Worm (Caenorhabditis elegans): ENCODE results near the gene T24C2.3.

The T24C2.3 gene

DNA sequence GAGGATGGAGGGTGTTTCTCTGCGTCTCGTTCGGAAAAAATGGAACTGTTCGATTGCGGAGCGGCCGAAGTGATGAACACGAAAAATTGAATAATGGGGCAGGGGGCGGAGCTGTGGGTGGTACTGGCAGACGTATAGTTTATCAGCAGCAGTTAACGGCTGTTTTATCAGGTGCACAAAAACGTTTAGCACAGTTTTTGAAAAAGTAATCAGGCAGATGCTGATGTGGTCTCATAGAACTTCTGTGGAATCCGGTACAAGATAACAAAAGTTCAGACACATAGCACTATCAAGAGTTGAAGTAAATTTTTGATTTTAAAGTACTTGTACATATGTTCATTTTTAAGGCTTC, 38.8 kb upstream of the T24C2.3 start:
- TF ChIP-seq php-3 (GFP tag; IDR thresholded peaks at IDR 0.05): peak; percentile 41; the same call in 1 of the 2 replicates
- 0 out of 2 replicates have a peak, but pooled peaks have one; percentile 22 for TF ChIP-seq dmd-8 (GFP tag; IDR thresholded peaks at IDR 0.05)
- TF ChIP-seq nhr-102 (tag; optimal IDR thresholded peaks at IDR 0.05): no peak
- 0 out of 2 replicates have a peak, but pooled peaks have one; percentile 12 for TF ChIP-seq tra-1 (GFP tag; IDR thresholded peaks at IDR 0.05)
- TF ChIP-seq ceh-44 (GFP tag; IDR thresholded peaks at IDR 0.05): no peak
- TF ChIP-seq unc-130 (GFP tag; optimal IDR thresholded peaks at IDR 0.05): no peak
- no peak for TF ChIP-seq lir-3 (tag; optimal IDR thresholded peaks at IDR 0.05)
- TF ChIP-seq daf-19 (GFP tag; conservative IDR thresholded peaks at IDR 0.05): no peak
- peak; percentile 83 for TF ChIP-seq nhr-28 (tag; optimal IDR thresholded peaks at IDR 0.05)
- TF ChIP-seq F10B5.3 (tag; optimal IDR thresholded peaks at IDR 0.05): peak; percentile 7
- no peak for TF ChIP-seq jun-1 (tag; optimal IDR thresholded peaks at IDR 0.05)
- TF ChIP-seq lin-1 (GFP tag; IDR thresholded peaks at IDR 0.05): 0 out of 2 replicates have a peak, but pooled peaks have one; percentile 20
- peak; percentile 41 for TF ChIP-seq hlh-11 (tag; optimal IDR thresholded peaks at IDR 0.05)
- TF ChIP-seq daf-16 (GFP tag; optimal IDR thresholded peaks at IDR 0.05): no peak
- TF ChIP-seq daf-16 (tag; optimal IDR thresholded peaks at IDR 0.05): peak; percentile 36
- TF ChIP-seq dve-1 (tag; optimal IDR thresholded peaks at IDR 0.05; ENCODE audit: insufficient read depth): peak; percentile 54
- TF ChIP-seq zip-2 (tag; optimal IDR thresholded peaks at IDR 0.05): no peak
- no peak for TF ChIP-seq hlh-30 (tag; optimal IDR thresholded peaks at IDR 0.05; ENCODE audit: insufficient read depth)
- 0 out of 2 replicates have a peak, but pooled peaks have one; percentile 0 for TF ChIP-seq F44E2.7 (GFP tag; IDR thresholded peaks at IDR 0.05)
- no peak for TF ChIP-seq lin-29 (GFP tag; IDR thresholded peaks at IDR 0.05)
- no peak for TF ChIP-seq dpl-1 (GFP tag; optimal IDR thresholded peaks at IDR 0.05)
- no peak for TF ChIP-seq nhr-41 (GFP tag; IDR thresholded peaks at IDR 0.05)
- peak; percentile 35 for TF ChIP-seq dmd-6 (GFP tag; IDR thresholded peaks at IDR 0.05)
- no peak for TF ChIP-seq ztf-7 (tag; optimal IDR thresholded peaks at IDR 0.05)
- TF ChIP-seq F49E8.2 (tag; optimal IDR thresholded peaks at IDR 0.05; ENCODE audit: borderline replicate concordance): no peak
- peak; percentile 72 for TF ChIP-seq pqm-1 (tag; optimal IDR thresholded peaks at IDR 0.05)
- peak; percentile 47 for TF ChIP-seq mxl-3 (GFP tag; optimal IDR thresholded peaks at IDR 0.05)

DNA sequence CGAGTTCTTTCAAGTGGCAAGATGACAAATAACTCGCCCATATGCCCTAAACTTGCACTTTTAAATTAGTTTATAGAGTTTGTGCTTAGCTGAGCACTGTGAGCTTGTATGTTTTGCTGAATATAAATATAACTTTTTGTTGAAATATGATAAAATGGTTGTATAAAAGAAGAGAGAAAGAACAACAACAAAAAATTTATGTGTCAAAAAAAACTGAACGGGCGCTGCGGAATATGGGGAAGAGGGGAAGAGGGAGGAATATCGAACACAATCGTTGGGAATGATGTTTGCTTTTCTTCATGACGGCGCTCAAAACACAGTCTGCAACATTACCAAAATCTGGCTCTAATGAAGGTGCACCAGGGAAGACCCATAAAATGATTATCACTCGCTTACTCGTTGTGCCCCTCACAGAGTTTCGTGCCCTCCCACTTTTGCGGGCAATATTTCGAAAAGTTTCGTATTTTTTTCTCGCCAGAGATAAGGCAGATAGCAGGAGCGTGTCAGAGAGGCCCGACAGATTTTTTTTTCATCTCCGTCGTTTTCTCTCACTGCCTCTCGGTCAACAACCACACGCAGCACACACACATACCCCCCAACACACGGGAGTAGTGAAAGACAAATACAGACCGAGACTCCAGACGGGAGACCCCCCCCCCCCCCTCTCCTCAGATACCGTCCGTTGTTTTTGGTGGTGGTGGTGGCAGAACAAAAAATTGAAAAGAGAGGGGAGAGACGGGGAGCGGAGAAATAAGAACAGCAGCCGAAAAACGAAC, 37.6 kb upstream of the T24C2.3 start:
- peak; percentile 41; the same call in 1 of the 2 replicates for TF ChIP-seq php-3 (GFP tag; IDR thresholded peaks at IDR 0.05)
- peak; percentile 83 for TF ChIP-seq tra-1 (GFP tag; IDR thresholded peaks at IDR 0.05)
- TF ChIP-seq hmg-1.1 (GFP tag; IDR thresholded peaks at IDR 0.05): peak; percentile 54
- TF ChIP-seq aha-1 (tag): peak; percentile 92
- TF ChIP-seq nhr-42 (GFP tag; IDR thresholded peaks at IDR 0.05): 0 out of 2 replicates have a peak, but pooled peaks have one; percentile 42
- TF ChIP-seq cey-2 (tag; optimal IDR thresholded peaks at IDR 0.05; ENCODE audit: borderline replicate concordance, insufficient read depth): peak; percentile 31
- TF ChIP-seq lin-1 (GFP tag; IDR thresholded peaks at IDR 0.05): peak; percentile 65
- TF ChIP-seq hif-1 (tag; optimal IDR thresholded peaks at IDR 0.05): peak in 1 of 2 experiments; percentile 72
- no peak for TF ChIP-seq daf-16 (GFP tag; optimal IDR thresholded peaks at IDR 0.05)
- TF ChIP-seq daf-16 (tag; optimal IDR thresholded peaks at IDR 0.05): peak; percentile 82
- peak; percentile 82 for TF ChIP-seq dve-1 (tag; optimal IDR thresholded peaks at IDR 0.05; ENCODE audit: insufficient read depth)
- TF ChIP-seq ZK337.2 (GFP tag; IDR thresholded peaks at IDR 0.05): 0 out of 2 replicates have a peak, but pooled peaks have one; percentile 28
- TF ChIP-seq ctbp-1 (GFP tag; IDR thresholded peaks at IDR 0.05): 0 out of 2 replicates have a peak, but pooled peaks have one; percentile 32
- TF ChIP-seq dmd-8 (GFP tag; IDR thresholded peaks at IDR 0.05): no peak
- TF ChIP-seq mxl-2 (GFP tag; conservative IDR thresholded peaks at IDR 0.05): 0 out of 2 replicates have a peak, but pooled peaks have one; percentile 23
- TF ChIP-seq mdt-29 (GFP tag; IDR thresholded peaks at IDR 0.05): no peak
- no peak for TF ChIP-seq lin-15B (tag; optimal IDR thresholded peaks at IDR 0.05)
- no peak for TF ChIP-seq ztf-11 (tag; optimal IDR thresholded peaks at IDR 0.05)
- peak; percentile 13 for TF ChIP-seq rbr-2 (tag; optimal IDR thresholded peaks at IDR 0.05)
- TF ChIP-seq zip-2 (tag; optimal IDR thresholded peaks at IDR 0.05): no peak
- TF ChIP-seq hlh-30 (tag; optimal IDR thresholded peaks at IDR 0.05; ENCODE audit: insufficient read depth): peak; percentile 78
- TF ChIP-seq T26A8.4 (GFP tag; IDR thresholded peaks at IDR 0.05): no peak
- peak; percentile 63; the same call in 1 of the 2 replicates for TF ChIP-seq nhr-41 (GFP tag; IDR thresholded peaks at IDR 0.05)
- peak; percentile 41 for TF ChIP-seq pqm-1 (tag; optimal IDR thresholded peaks at IDR 0.05)
- peak; percentile 90 for TF ChIP-seq mxl-3 (GFP tag; optimal IDR thresholded peaks at IDR 0.05)
- no peak for TF ChIP-seq nhr-111 (GFP tag; optimal IDR thresholded peaks at IDR 0.05)
- TF ChIP-seq nhr-48 (tag; optimal IDR thresholded peaks at IDR 0.05): peak; percentile 60
- TF ChIP-seq nhr-102 (tag; optimal IDR thresholded peaks at IDR 0.05): peak; percentile 52
- peak; percentile 51; the same call in 1 of the 2 replicates for TF ChIP-seq egl-43 (GFP tag; IDR thresholded peaks at IDR 0.05)
- TF ChIP-seq mes-2 (tag; optimal IDR thresholded peaks at IDR 0.05; ENCODE audit: poor library complexity, severe bottlenecking): peak; percentile 56
- no peak for TF ChIP-seq saeg-2 (GFP tag; IDR thresholded peaks at IDR 0.05)

Data from whole organism, L4 larva.